Worm (Caenorhabditis elegans) whole organism, late embryonic: ENCODE results near the gene sdpn-1.

Experiments
- ceh-14 ChIP-seq: sonication (generic microtip); optimal IDR thresholded peaks from 2 replicates; lab custom pipeline; 2016; ENCODE audit warnings: missing genotype, missing genetic modification characterization, missing compliant biosample characterization
- ceh-2 ChIP-seq: sonication (generic microtip); optimal IDR thresholded peaks from 2 replicates; lab custom pipeline; 2016; ENCODE audit warnings: missing genotype, missing genetic modification characterization, missing compliant biosample characterization
- ceh-24 ChIP-seq: sonication (generic microtip); optimal IDR thresholded peaks from 2 replicates; lab custom pipeline; 2016; ENCODE audit warnings: mild to moderate bottlenecking, missing genetic modification characterization, missing compliant biosample characterization
- ceh-30 ChIP-seq: fragments of 150-350 bp; optimal IDR thresholded peaks from 2 replicates; lab custom pipeline; 2014; ENCODE audit warnings: missing biosample characterization, missing genetic modification characterization
- ets-4 ChIP-seq: sonication (generic microtip); optimal IDR thresholded peaks from 2 replicates; lab custom pipeline; 2016; ENCODE audit warnings: missing genetic modification characterization, missing compliant biosample characterization
- hlh-8 ChIP-seq: sonication (generic microtip); optimal IDR thresholded peaks from 2 replicates; lab custom pipeline; 2016; ENCODE audit warnings: missing genotype, missing genetic modification characterization, missing compliant biosample characterization
- lim-6 ChIP-seq: sonication (generic microtip); optimal IDR thresholded peaks from 2 replicates; lab custom pipeline; 2016; ENCODE audit warnings: missing genetic modification characterization, missing compliant biosample characterization
- nfya-1 ChIP-seq: sonication (generic microtip); optimal IDR thresholded peaks from 2 replicates; lab custom pipeline; 2017; ENCODE audit warnings: missing genetic modification characterization, mild to moderate bottlenecking, missing compliant biosample characterization, antibody characterized with exemption, moderate library complexity
- odd-2 ChIP-seq: sonication (generic microtip); optimal IDR thresholded peaks from 2 replicates; lab custom pipeline; 2017; ENCODE audit warnings: antibody characterized with exemption, mild to moderate bottlenecking, missing genetic modification characterization, missing compliant biosample characterization
- pat-9 ChIP-seq: fragments of 200-800 bp; sonication (Bioruptor generic); optimal IDR thresholded peaks from 2 replicates; lab custom pipeline; 2018; ENCODE audit warnings: mild to moderate bottlenecking, missing genetic modification characterization, moderate library complexity, missing compliant biosample characterization
- pha-4 ChIP-seq: fragments of 150-350 bp; optimal IDR thresholded peaks from 2 replicates; lab custom pipeline; 2018; ENCODE audit warnings: missing biosample characterization, missing genetic modification reagents, missing genetic modification characterization
- sdc-2 ChIP-seq: sonication (generic microtip); optimal IDR thresholded peaks from 2 replicates; lab custom pipeline; 2016; ENCODE audit warnings: missing genotype, missing genetic modification characterization, missing compliant biosample characterization

DNA sequence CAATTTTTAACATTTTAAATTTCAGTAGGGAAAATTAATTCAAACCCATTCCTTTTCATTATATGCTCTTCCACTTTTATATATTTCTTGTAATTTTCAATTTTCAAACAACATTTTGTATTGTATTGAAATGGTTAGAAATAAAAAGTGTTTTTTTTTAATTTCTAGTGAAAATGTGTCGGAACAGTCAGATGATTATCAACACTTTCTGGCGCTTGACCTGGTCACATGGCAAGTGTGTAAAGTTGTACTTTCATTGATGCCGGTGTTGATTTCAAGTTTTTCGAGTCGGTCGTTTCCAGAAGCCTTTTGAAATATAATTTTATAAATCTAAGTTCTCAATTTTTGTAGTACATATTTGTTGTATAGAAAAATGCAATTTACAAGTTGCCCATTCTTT, 28.7 kb upstream of the sdpn-1 start:
- TF ChIP-seq ets-4 (tag; lab: Kevin White, UChicago) (no peak), ceh-2 (tag; lab: Kevin White, UChicago) (no peak), nfya-1 (tag; lab: Kevin White, UChicago) (no peak), pha-4 (tag; lab: Kevin White, UChicago) (no peak), pat-9 (no peak), ceh-14 (no peak), sdc-2 (tag; lab: Kevin White, UChicago) (no peak), ceh-30 (tag; lab: Kevin White, UChicago) (no peak), hlh-8 (no peak), odd-2 (no peak), ceh-24 (tag; lab: Kevin White, UChicago) (no peak), lim-6 (no peak)
